Fruit fly (Drosophila melanogaster): ENCODE measurements around the gene CG18428.

DNA sequence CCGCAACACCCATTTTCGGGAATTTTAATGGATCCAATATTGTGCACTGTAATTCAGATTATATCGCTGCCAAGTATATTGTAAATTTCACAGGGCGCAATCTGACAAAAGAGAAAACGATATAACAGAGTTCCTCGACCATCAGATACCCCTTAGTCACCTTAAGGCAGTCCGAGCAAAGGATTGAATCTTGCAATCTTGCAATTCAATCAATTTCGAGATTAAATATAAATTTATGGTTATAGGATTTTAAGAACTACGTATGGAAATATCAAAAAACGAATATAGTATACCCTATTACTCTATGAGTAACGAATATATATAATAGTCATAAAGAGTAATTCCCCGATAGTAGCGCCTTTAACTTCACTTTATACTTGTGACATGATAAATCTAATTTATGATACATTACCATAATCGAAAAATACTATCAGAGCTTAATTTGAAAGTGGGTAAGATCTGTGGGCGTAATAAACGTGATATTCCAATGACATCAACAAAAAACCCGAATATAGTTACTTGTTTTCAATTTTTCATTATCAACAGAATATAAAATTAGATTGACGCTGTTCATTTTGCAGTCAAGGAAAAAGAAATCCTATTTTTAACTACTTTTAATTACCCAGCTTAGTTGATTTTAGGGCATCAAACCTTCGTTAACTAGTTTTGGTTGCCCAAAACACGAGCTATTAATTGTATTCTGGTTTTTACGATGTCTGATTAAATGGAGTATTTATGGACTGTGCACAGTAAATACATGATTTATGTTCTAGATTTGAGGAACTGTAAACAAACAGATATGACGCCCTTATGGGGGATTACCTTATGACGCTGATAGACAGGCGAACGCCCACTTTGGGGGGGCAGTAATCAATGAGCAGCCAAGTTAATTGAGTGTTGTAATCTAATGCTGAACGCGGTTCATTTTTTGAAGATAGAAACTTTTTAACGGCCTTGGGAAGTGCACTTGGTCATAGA, 29.6 kb downstream of the CG18428 start:
- TF ChIP-seq Dll (optimal IDR thresholded peaks at IDR 0.05), result no peak
- no peak for TF ChIP-seq psq (optimal IDR thresholded peaks at IDR 0.05)
- no peak for TF ChIP-seq EcR (GFP tag; optimal IDR thresholded peaks at IDR 0.05)

Measured in whole organism.